Worm (Caenorhabditis elegans) whole organism, L3 larva: Measurements from ENCODE around the gene H12D21.5.

Experiments
- elt-2 ChIP-seq: sonication (generic microtip); optimal IDR thresholded peaks from 2 replicates; lab custom pipeline; 2016; ENCODE audit warnings: missing genetic modification reagents, mild to moderate bottlenecking, missing genetic modification characterization, missing compliant biosample characterization
- fkh-10 ChIP-seq: sonication (generic microtip); optimal IDR thresholded peaks from 2 replicates; lab custom pipeline; 2017; ENCODE audit warnings: missing biosample characterization, missing genetic modification reagents, missing genetic modification characterization
- sea-2 ChIP-seq: fragments of 150-350 bp; sonication (generic microtip); optimal IDR thresholded peaks from 4 replicates; lab custom pipeline; 2014; ENCODE audit warnings: missing biosample characterization, missing genetic modification reagents, missing genetic modification characterization

ce11 chrV:14943774-14944173 is 50.0 kb downstream of the H12D21.5 start:
- TF ChIP-seq sea-2 (GFP tag; lab: Kevin White, UChicago) (no peak), elt-2 (no peak), fkh-10 (GFP tag; lab: Kevin White, UChicago) (no peak)
